Worm (Caenorhabditis elegans): Measurements from ENCODE around the gene srbc-66.

ce11 chrV:3549553-3549952 lies 19.1 kb downstream of the srbc-66 start, which contains the start of gene sri-21:
- TF ChIP-seq fkh-10 (GFP tag; optimal IDR thresholded peaks at IDR 0.05) = no peak
- no peak for TF ChIP-seq gei-8 (GFP tag; optimal IDR thresholded peaks at IDR 0.05)
- no peak for TF ChIP-seq ama-1 (optimal IDR thresholded peaks at IDR 0.05)
- no peak for TF ChIP-seq aly-2 (tag; optimal IDR thresholded peaks at IDR 0.05)
- TF ChIP-seq aha-1 (tag) = no peak
- TF ChIP-seq dmd-8 (GFP tag; IDR thresholded peaks at IDR 0.05) = no peak
- no peak for TF ChIP-seq mdt-29 (GFP tag; IDR thresholded peaks at IDR 0.05)
- TF ChIP-seq dve-1 (tag; optimal IDR thresholded peaks at IDR 0.05; ENCODE audit: insufficient read depth) = no peak
